Worm (Caenorhabditis elegans) whole organism, L3 larva: ENCODE measurements around the gene gtap-1.

Experiments
- R02D3.7 ChIP-seq: fragments of 150-350 bp; optimal IDR thresholded peaks from 2 replicates; lab custom pipeline; 2014; ENCODE audit warnings: missing biosample characterization, missing genetic modification characterization
- ZK546.5 ChIP-seq: sonication (generic microtip); optimal IDR thresholded peaks from 2 replicates; lab custom pipeline; 2017; ENCODE audit warnings: missing biosample characterization, missing genetic modification characterization
- aly-2 ChIP-seq: fragments of 150-350 bp; optimal IDR thresholded peaks from 2 replicates; lab custom pipeline; 2014; ENCODE audit warnings: missing biosample characterization, missing genetic modification characterization
- ama-1 ChIP-seq: fragments of 150-350 bp; optimal IDR thresholded peaks from 2 replicates; lab custom pipeline; 2018
- ceh-16 ChIP-seq: sonication (generic microtip); optimal IDR thresholded peaks from 2 replicates; lab custom pipeline; 2017; ENCODE audit warnings: missing biosample characterization, missing genetic modification characterization
- ceh-28 ChIP-seq: fragments of 150-350 bp; optimal IDR thresholded peaks from 2 replicates; lab custom pipeline; 2014; ENCODE audit warnings: missing biosample characterization, missing genetic modification reagents, missing genetic modification characterization
- ceh-82 ChIP-seq: fragments of 150-350 bp; optimal IDR thresholded peaks from 2 replicates; lab custom pipeline; 2014; ENCODE audit warnings: missing biosample characterization, missing genetic modification characterization
- ceh-9 ChIP-seq: sonication (generic microtip); optimal IDR thresholded peaks from 2 replicates; lab custom pipeline; 2018; ENCODE audit warnings: missing biosample characterization, missing genetic modification characterization
- daf-12 ChIP-seq: fragments of 150-350 bp; optimal IDR thresholded peaks from 2 replicates; lab custom pipeline; 2014; ENCODE audit warnings: missing biosample characterization, missing genetic modification reagents, missing genetic modification characterization
- egl-27 ChIP-seq: sonication (generic microtip); optimal IDR thresholded peaks from 4 replicates; lab custom pipeline; 2017; ENCODE audit warnings: missing biosample characterization, missing genetic modification reagents, missing genetic modification characterization
- egl-5 ChIP-seq: fragments of 150-350 bp; optimal IDR thresholded peaks from 2 replicates; lab custom pipeline; 2017; ENCODE audit warnings: missing biosample characterization, missing genetic modification reagents, missing genetic modification characterization, inconsistent platforms
- elt-1 ChIP-seq: fragments of 150-350 bp; optimal IDR thresholded peaks from 2 replicates; lab custom pipeline; 2014; ENCODE audit warnings: missing biosample characterization, missing genetic modification characterization
- elt-2 ChIP-seq: sonication (generic microtip); optimal IDR thresholded peaks from 2 replicates; lab custom pipeline; 2016; ENCODE audit warnings: missing genetic modification reagents, mild to moderate bottlenecking, missing genetic modification characterization, missing compliant biosample characterization
- elt-3 ChIP-seq, 3 experiments: fragments of 150-350 bp in 1 of 3; sonication (generic microtip) in 2 of 3; optimal IDR thresholded peaks; 2 replicates in 2 of 3; 4 replicates in 1 of 3; lab custom pipeline; 2014 to 2017; ENCODE audit warnings: missing biosample characterization in 3 of 3, missing genetic modification characterization in 3 of 3
- eor-1 ChIP-seq, 2 experiments: fragments of 150-350 bp; optimal IDR thresholded peaks; 2 replicates each; lab custom pipeline; 2014 to 2018; ENCODE audit warnings: missing biosample characterization in 2 of 2, missing genetic modification characterization in 2 of 2
- fkh-10 ChIP-seq: sonication (generic microtip); optimal IDR thresholded peaks from 2 replicates; lab custom pipeline; 2017; ENCODE audit warnings: missing biosample characterization, missing genetic modification reagents, missing genetic modification characterization
- fkh-2 ChIP-seq: fragments of 150-350 bp; optimal IDR thresholded peaks from 2 replicates; lab custom pipeline; 2014; ENCODE audit warnings: missing biosample characterization, missing genetic modification reagents, missing genetic modification characterization
- fos-1 ChIP-seq: fragments of 150-350 bp; optimal IDR thresholded peaks from 2 replicates; lab custom pipeline; 2014; ENCODE audit warnings: missing biosample characterization, missing genetic modification characterization
- hmg-11 ChIP-seq: sonication (generic microtip); optimal IDR thresholded peaks from 2 replicates; lab custom pipeline; 2016; ENCODE audit warnings: missing genetic modification characterization, missing compliant biosample characterization
- lin-15B ChIP-seq: fragments of 150-350 bp; optimal IDR thresholded peaks from 2 replicates; lab custom pipeline; 2014; ENCODE audit warnings: missing biosample characterization, missing genetic modification characterization
- lin-39 ChIP-seq: fragments of 150-350 bp; optimal IDR thresholded peaks from 2 replicates; lab custom pipeline; 2018; ENCODE audit warnings: missing biosample characterization, missing genetic modification reagents, missing genetic modification characterization
- lsy-12 ChIP-seq: sonication (generic microtip); optimal IDR thresholded peaks from 2 replicates; lab custom pipeline; 2016; ENCODE audit warnings: mild to moderate bottlenecking, missing genetic modification characterization, missing compliant biosample characterization
- mdl-1 ChIP-seq: fragments of 150-350 bp; optimal IDR thresholded peaks from 2 replicates; lab custom pipeline; 2014; ENCODE audit warnings: missing biosample characterization, missing genetic modification characterization
- mml-1 ChIP-seq: fragments of 150-350 bp; sonication (generic microtip); optimal IDR thresholded peaks from 3 replicates; lab custom pipeline; 2014; ENCODE audit warnings: missing biosample characterization, missing genetic modification characterization
- nfya-1 ChIP-seq: sonication (generic microtip); optimal IDR thresholded peaks from 2 replicates; lab custom pipeline; 2017; ENCODE audit warnings: missing genetic modification characterization, mild to moderate bottlenecking, missing compliant biosample characterization, antibody characterized with exemption, moderate library complexity; ENCODE audit not compliant: insufficient read depth
- nhr-11 ChIP-seq: fragments of 150-350 bp; optimal IDR thresholded peaks from 2 replicates; lab custom pipeline; 2014; ENCODE audit warnings: missing biosample characterization, missing genetic modification characterization
- nhr-12 ChIP-seq: fragments of 150-350 bp; optimal IDR thresholded peaks from 2 replicates; lab custom pipeline; 2014; ENCODE audit warnings: missing biosample characterization, missing genetic modification characterization
- nhr-237 ChIP-seq: fragments of 150-350 bp; optimal IDR thresholded peaks from 2 replicates; lab custom pipeline; 2014; ENCODE audit warnings: missing biosample characterization, missing genetic modification characterization
- nhr-25 ChIP-seq: sonication (generic microtip); optimal IDR thresholded peaks from 2 replicates; lab custom pipeline; 2017; ENCODE audit warnings: missing biosample characterization, missing genetic modification characterization
- nhr-28 ChIP-seq: fragments of 150-350 bp; optimal IDR thresholded peaks from 2 replicates; lab custom pipeline; 2014; ENCODE audit warnings: missing biosample characterization, missing genetic modification characterization
- nhr-43 ChIP-seq: sonication (generic microtip); optimal IDR thresholded peaks from 2 replicates; lab custom pipeline; 2016; ENCODE audit warnings: mild to moderate bottlenecking, missing genetic modification characterization, missing compliant biosample characterization; ENCODE audit not compliant: poor library complexity, severe bottlenecking
- nhr-67 ChIP-seq: fragments of 150-350 bp; optimal IDR thresholded peaks from 2 replicates; lab custom pipeline; 2014; ENCODE audit warnings: missing biosample characterization, missing genetic modification characterization
- nhr-76 ChIP-seq: fragments of 150-350 bp; sonication (generic microtip); optimal IDR thresholded peaks from 5 replicates; lab custom pipeline; 2014; ENCODE audit warnings: missing biosample characterization, missing genetic modification characterization
- nhr-77 ChIP-seq: fragments of 150-350 bp; optimal IDR thresholded peaks from 2 replicates; lab custom pipeline; 2014; ENCODE audit warnings: missing biosample characterization, missing genetic modification characterization
- pha-4 ChIP-seq: fragments of 150-350 bp; optimal IDR thresholded peaks from 2 replicates; lab custom pipeline; 2014; ENCODE audit warnings: missing biosample characterization, missing genetic modification reagents, missing genetic modification characterization
- pqm-1 ChIP-seq: fragments of 150-350 bp; optimal IDR thresholded peaks from 2 replicates; lab custom pipeline; 2017; ENCODE audit warnings: missing biosample characterization, missing genetic modification characterization, inconsistent platforms
- sea-2 ChIP-seq: fragments of 150-350 bp; sonication (generic microtip); optimal IDR thresholded peaks from 4 replicates; lab custom pipeline; 2014; ENCODE audit warnings: missing biosample characterization, missing genetic modification reagents, missing genetic modification characterization
- skn-1 ChIP-seq: fragments of 150-350 bp; optimal IDR thresholded peaks from 2 replicates; lab custom pipeline; 2014; ENCODE audit warnings: missing biosample characterization, missing genetic modification characterization
- snpc-4 ChIP-seq: fragments of 150-350 bp; optimal IDR thresholded peaks from 2 replicates; lab custom pipeline; 2014; ENCODE audit warnings: missing biosample characterization, missing genetic modification characterization
- tbx-2 ChIP-seq: sonication (generic microtip); optimal IDR thresholded peaks from 2 replicates; lab custom pipeline; 2016; ENCODE audit warnings: mild to moderate bottlenecking, missing genetic modification characterization, missing compliant biosample characterization
- unc-39 ChIP-seq: sonication (generic microtip); optimal IDR thresholded peaks from 4 replicates; lab custom pipeline; 2017; ENCODE audit warnings: missing biosample characterization, missing genetic modification characterization
- unc-62 ChIP-seq: fragments of 150-350 bp; sonication (generic microtip); optimal IDR thresholded peaks from 4 replicates; lab custom pipeline; 2014; ENCODE audit warnings: missing biosample characterization, missing genetic modification reagents, missing genetic modification characterization
- zag-1 ChIP-seq: fragments of 150-350 bp; optimal IDR thresholded peaks from 2 replicates; lab custom pipeline; 2014; ENCODE audit warnings: missing biosample characterization, missing genetic modification characterization
- ztf-11 ChIP-seq: fragments of 150-350 bp; optimal IDR thresholded peaks from 2 replicates; lab custom pipeline; 2014; ENCODE audit warnings: missing biosample characterization, missing genetic modification characterization
- ztf-4 ChIP-seq: fragments of 150-350 bp; optimal IDR thresholded peaks from 2 replicates; lab custom pipeline; 2014; ENCODE audit warnings: missing biosample characterization, missing genetic modification characterization

gtap-1 gene

DNA sequence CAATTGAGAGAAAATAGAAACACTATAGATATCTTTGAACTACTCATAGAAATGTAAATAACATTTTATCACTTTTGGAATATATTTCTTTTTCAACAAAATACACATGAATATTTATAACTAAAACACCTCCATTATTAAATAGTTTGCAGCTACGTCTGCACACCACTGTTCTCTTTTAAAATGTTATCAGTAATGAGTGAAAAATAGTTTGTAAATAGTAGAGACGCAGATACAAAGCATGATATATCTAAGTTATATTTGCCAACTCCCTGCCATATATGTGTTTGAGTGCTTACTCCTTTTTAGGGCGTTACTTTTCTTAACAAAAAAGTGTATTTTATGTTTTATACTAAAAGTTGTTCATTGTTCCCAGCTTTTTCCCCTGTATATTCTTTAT, 13.1 kb upstream of the gtap-1 start:
- TF ChIP-seq nhr-67 (tag; lab: Kevin White, UChicago) (no peak), elt-2 (tag; lab: Kevin White, UChicago) (peak; percentile 70), pha-4 (peak; percentile 68), pqm-1 (tag; lab: Kevin White, UChicago) (peak; percentile 5)
- TF ChIP-seq, all 47 proteins: peak for 3

DNA sequence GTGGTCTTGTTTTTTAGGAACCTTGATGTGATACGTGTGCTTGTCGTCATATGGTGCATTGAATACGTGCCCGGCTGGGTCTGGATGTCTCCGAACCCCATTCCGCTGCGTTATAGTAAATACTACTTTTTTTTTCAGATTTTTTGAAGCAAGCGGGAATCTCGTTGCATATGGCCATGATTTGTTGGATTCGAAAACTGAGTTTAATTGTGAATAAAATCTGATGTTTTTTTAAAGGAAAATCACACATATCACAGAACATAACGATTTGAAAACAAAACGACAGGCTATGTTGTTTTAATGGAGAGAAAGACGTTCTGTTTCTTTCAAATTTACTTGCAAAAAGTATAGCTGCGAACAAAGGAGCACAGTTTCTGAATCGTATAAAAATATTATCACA, 12.4 kb upstream of the gtap-1 start, which contains the start of the genes ZK1248.17 and H41C03.3:
ZK1248.17 (minus strand) TSS at position 101 of the 400 bp plus-strand sequence.
H41C03.3 (plus strand) TSS at position 337 of the 400 bp plus-strand sequence.
- TF ChIP-seq lin-39 (tag; lab: Kevin White, UChicago) (no peak), mml-1 (tag; lab: Kevin White, UChicago) (no peak), zag-1 (tag; lab: Kevin White, UChicago) (no peak), ceh-9 (tag; lab: Kevin White, UChicago) (no peak), ceh-82 (no peak), tbx-2 (tag; lab: Kevin White, UChicago) (no peak), unc-39 (tag; lab: Kevin White, UChicago) (no peak), ZK546.5 (tag; lab: Kevin White, UChicago) (no peak), aly-2 (tag; lab: Kevin White, UChicago) (no peak), elt-3 (tag; optimal IDR thresholded peaks at IDR 0.05; lab: Kevin White, UChicago) (no peak), R02D3.7 (no peak), snpc-4 (tag; lab: Kevin White, UChicago) (no peak), nhr-76 (tag; lab: Kevin White, UChicago) (no peak), ceh-28 (tag; lab: Kevin White, UChicago) (no peak), fkh-10 (GFP tag; lab: Kevin White, UChicago) (no peak), egl-27 (tag; lab: Kevin White, UChicago) (no peak), nhr-28 (tag; lab: Kevin White, UChicago) (no peak), pha-4 (no peak), nhr-43 (tag; lab: Kevin White, UChicago) (no peak)

DNA sequence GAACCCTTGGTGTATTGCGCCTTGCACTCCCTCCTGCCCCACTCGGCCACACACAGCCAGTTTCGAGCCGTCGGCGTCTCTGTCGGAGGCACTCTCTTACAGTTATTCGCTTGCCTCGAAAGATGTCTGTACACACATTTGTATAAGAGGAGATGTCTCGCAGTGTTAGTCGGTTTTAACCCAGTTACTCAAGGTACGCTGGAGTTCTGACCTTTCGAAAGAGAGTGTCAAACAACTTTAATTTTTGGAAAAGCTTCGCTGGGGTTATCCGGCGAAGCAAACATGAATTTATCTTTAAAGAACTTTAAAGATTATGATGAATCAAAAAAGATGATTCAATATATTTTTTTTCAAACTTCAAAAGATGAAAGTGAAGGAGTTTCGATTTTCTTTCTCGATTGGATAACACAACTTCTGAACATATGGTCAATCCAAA, 11.7 kb upstream of the gtap-1 start:
- TF ChIP-seq nhr-28 (tag; lab: Kevin White, UChicago) (peak; percentile 90), ceh-82 (peak; percentile 96), elt-1 (tag; lab: Kevin White, UChicago) (peak; percentile 85), lsy-12 (peak; percentile 99), nhr-76 (tag; lab: Kevin White, UChicago) (peak; percentile 80), nhr-237 (tag; lab: Kevin White, UChicago) (no peak), ceh-28 (tag; lab: Kevin White, UChicago) (peak; percentile 97), R02D3.7 (peak; percentile 96), mml-1 (tag; lab: Kevin White, UChicago) (no peak), unc-62 (peak; percentile 74), nhr-77 (tag; lab: Kevin White, UChicago) (peak; percentile 96), daf-12 (peak; percentile 94), nhr-25 (peak; percentile 99), elt-3 (tag; optimal IDR thresholded peaks at IDR 0.05; lab: Kevin White, UChicago) (peak in 2 of 3 experiments; percentile 91 to 97), sea-2 (GFP tag; lab: Kevin White, UChicago) (peak; percentile 52), nhr-43 (tag; lab: Kevin White, UChicago) (peak; percentile 95), mdl-1 (tag; lab: Kevin White, UChicago) (peak; percentile 75), egl-5 (tag; lab: Kevin White, UChicago) (peak; percentile 92), ztf-4 (tag; lab: Kevin White, UChicago) (peak; percentile 79), nfya-1 (peak; percentile 99), lin-39 (tag; lab: Kevin White, UChicago) (peak; percentile 99), hmg-11 (tag; lab: Kevin White, UChicago) (peak; percentile 99), fkh-10 (GFP tag; lab: Kevin White, UChicago) (peak; percentile 100), aly-2 (tag; lab: Kevin White, UChicago) (peak; percentile 96), nhr-12 (tag; lab: Kevin White, UChicago) (peak; percentile 45), ZK546.5 (tag; lab: Kevin White, UChicago) (peak; percentile 73), tbx-2 (tag; lab: Kevin White, UChicago) (peak; percentile 97), nhr-67 (tag; lab: Kevin White, UChicago) (no peak), fkh-2 (tag; lab: Kevin White, UChicago) (peak; percentile 82), ama-1 (lab: Kevin White, UChicago) (peak; percentile 100), egl-27 (tag; lab: Kevin White, UChicago) (peak; percentile 92), ceh-9 (tag; lab: Kevin White, UChicago) (peak; percentile 37), eor-1 (tag; optimal IDR thresholded peaks at IDR 0.05; lab: Kevin White, UChicago) (peak in 1 of 2 experiments; percentile 84), skn-1 (peak; percentile 96), ztf-11 (tag; lab: Kevin White, UChicago) (no peak), snpc-4 (tag; lab: Kevin White, UChicago) (peak; percentile 100), unc-39 (tag; lab: Kevin White, UChicago) (peak; percentile 73), elt-2 (tag; lab: Kevin White, UChicago) (peak; percentile 99), fos-1 (tag; lab: Kevin White, UChicago) (peak; percentile 87), pqm-1 (tag; lab: Kevin White, UChicago) (peak; percentile 94), lin-15B (peak; percentile 82), ceh-16 (peak; percentile 62), nhr-11 (tag; lab: Kevin White, UChicago) (peak; percentile 94), pha-4 (peak; percentile 99), zag-1 (tag; lab: Kevin White, UChicago) (peak; percentile 95)
